Fruit fly (Drosophila melanogaster) whole organism, wandering third instar larva: ENCODE measurements around the gene PSMG1.

Source experiments
- Abd-B ChIP-seq: fragments of >200 bp; optimal IDR thresholded peaks from 2 replicates; lab custom pipeline; 2017; ENCODE audit warnings: missing biosample characterization, missing genetic modification characterization
- CG32264 ChIP-seq: fragments of 200-800 bp; sonication (Bioruptor generic); optimal IDR thresholded peaks from 2 replicates; lab custom pipeline; 2016; ENCODE audit warnings: missing biosample characterization, missing genetic modification characterization
- CG9705 ChIP-seq: fragments of 200-800 bp; sonication (Bioruptor generic); optimal IDR thresholded peaks from 2 replicates; lab custom pipeline; 2018; ENCODE audit warnings: missing biosample characterization, mild to moderate bottlenecking, missing genetic modification characterization
- CrebA ChIP-seq: fragments of 200-800 bp; sonication (Bioruptor generic); optimal IDR thresholded peaks from 2 replicates; lab custom pipeline; 2016; ENCODE audit warnings: missing biosample characterization, mild to moderate bottlenecking, missing genetic modification characterization, borderline replicate concordance
- Dfd ChIP-seq: fragments of >200 bp; optimal IDR thresholded peaks from 2 replicates; lab custom pipeline; 2017; ENCODE audit warnings: missing biosample characterization, missing genetic modification characterization
- GATAd ChIP-seq: sonication (Bioruptor generic); optimal IDR thresholded peaks from 2 replicates; lab custom pipeline; 2016; ENCODE audit warnings: missing biosample characterization, missing genetic modification characterization
- HLH106 ChIP-seq: fragments of 200-800 bp; optimal IDR thresholded peaks from 3 replicates; lab custom pipeline; 2019; ENCODE audit warnings: missing biosample characterization, mild to moderate bottlenecking, missing genetic modification characterization, moderate library complexity
- Hr78 ChIP-seq: fragments of >200 bp; optimal IDR thresholded peaks from 2 replicates; lab custom pipeline; 2017; ENCODE audit warnings: missing biosample characterization, missing genetic modification characterization
- Jra ChIP-seq: sonication (Bioruptor generic); optimal IDR thresholded peaks from 2 replicates; lab custom pipeline; 2016; ENCODE audit warnings: missing biosample characterization, missing genetic modification characterization
- Mio ChIP-seq: sonication (Bioruptor generic); optimal IDR thresholded peaks from 2 replicates; lab custom pipeline; 2016; ENCODE audit warnings: missing biosample characterization, missing genetic modification characterization
- Myc ChIP-seq: fragments of >200 bp; optimal IDR thresholded peaks from 2 replicates; lab custom pipeline; 2017
- OdsH ChIP-seq: fragments of 200-800 bp; sonication (Bioruptor generic); optimal IDR thresholded peaks from 2 replicates; lab custom pipeline; 2016; ENCODE audit warnings: missing biosample characterization, mild to moderate bottlenecking, missing genetic modification characterization
- Rel ChIP-seq, 2 experiments: fragments of 200-800 bp; sonication (Bioruptor generic) in 1 of 2; optimal IDR thresholded peaks; 2 replicates in 1 of 2; 3 replicates in 1 of 2; lab custom pipeline; 2016 to 2019; ENCODE audit warnings: mild to moderate bottlenecking in 2 of 2, missing biosample characterization in 2 of 2, missing genetic modification characterization in 2 of 2, moderate library complexity in 1 of 2
- Sp1 ChIP-seq: fragments of 200-800 bp; sonication (Bioruptor generic); optimal IDR thresholded peaks from 3 replicates; lab custom pipeline; 2019; ENCODE audit warnings: missing biosample characterization, mild to moderate bottlenecking, missing genetic modification characterization, moderate library complexity
- Vsx2 ChIP-seq: fragments of 200-300, 225-300 bp; sonication (Bioruptor generic); optimal IDR thresholded peaks from 2 replicates; lab custom pipeline; 2018; ENCODE audit warnings: missing biosample characterization, missing genetic modification characterization; ENCODE audit not compliant: partially characterized antibody
- br ChIP-seq: fragments of 200-800 bp; sonication (Bioruptor generic); optimal IDR thresholded peaks from 2 replicates; lab custom pipeline; 2016; ENCODE audit warnings: missing biosample characterization, missing genetic modification characterization
- dmrt93B ChIP-seq: fragments of 200-800 bp; sonication (Bioruptor generic); optimal IDR thresholded peaks from 2 replicates; lab custom pipeline; 2018; ENCODE audit warnings: missing biosample characterization, mild to moderate bottlenecking, missing genetic modification characterization
- ey ChIP-seq: fragments of 200-800 bp; sonication (Bioruptor generic); optimal IDR thresholded peaks from 2 replicates; lab custom pipeline; 2016; ENCODE audit warnings: missing biosample characterization, missing genetic modification characterization
- foxo ChIP-seq, 2 experiments: fragments of 200-800 bp; sonication (Bioruptor generic); optimal IDR thresholded peaks; 2 replicates in 1 of 2; 3 replicates in 1 of 2; lab custom pipeline; 2016 to 2017; ENCODE audit warnings: missing biosample characterization in 2 of 2, missing genetic modification characterization in 2 of 2
- fru ChIP-seq: fragments of 200-800 bp; sonication (Bioruptor generic); optimal IDR thresholded peaks from 3 replicates; lab custom pipeline; 2016; ENCODE audit warnings: missing biosample characterization, mild to moderate bottlenecking, missing genetic modification characterization
- h ChIP-seq: fragments of 200-800 bp; sonication (Bioruptor generic); optimal IDR thresholded peaks from 3 replicates; lab custom pipeline; 2016; ENCODE audit warnings: missing biosample characterization, mild to moderate bottlenecking, missing genetic modification characterization
- jim ChIP-seq: fragments of 175-275, 200-325 bp; sonication (Bioruptor generic); optimal IDR thresholded peaks from 2 replicates; lab custom pipeline; 2016; ENCODE audit warnings: missing biosample characterization, mild to moderate bottlenecking, missing genetic modification characterization
- lola ChIP-seq: fragments of >200 bp; optimal IDR thresholded peaks from 2 replicates; lab custom pipeline; 2017; ENCODE audit warnings: missing biosample characterization, missing genetic modification characterization
- psq ChIP-seq: fragments of 200-800 bp; sonication (Bioruptor generic); optimal IDR thresholded peaks from 3 replicates; lab custom pipeline; 2017; ENCODE audit warnings: missing biosample characterization, mild to moderate bottlenecking, missing genetic modification characterization, moderate library complexity
- rgr ChIP-seq: fragments of 200-800 bp; sonication (Bioruptor generic); optimal IDR thresholded peaks from 3 replicates; lab custom pipeline; 2016; ENCODE audit warnings: missing biosample characterization, mild to moderate bottlenecking, missing genetic modification characterization
- sage ChIP-seq: fragments of 200-800 bp; sonication (Bioruptor generic); optimal IDR thresholded peaks from 2 replicates; lab custom pipeline; 2016; ENCODE audit warnings: missing biosample characterization, mild to moderate bottlenecking, missing genetic modification characterization
- tai ChIP-seq: sonication (Bioruptor generic); optimal IDR thresholded peaks from 2 replicates; lab custom pipeline; 2016; ENCODE audit warnings: missing biosample characterization, missing genetic modification characterization
- woc ChIP-seq: sonication (Bioruptor generic); optimal IDR thresholded peaks from 2 replicates; lab custom pipeline; 2016; ENCODE audit warnings: missing biosample characterization, mild to moderate bottlenecking, missing genetic modification characterization

PSMG1 gene

DNA sequence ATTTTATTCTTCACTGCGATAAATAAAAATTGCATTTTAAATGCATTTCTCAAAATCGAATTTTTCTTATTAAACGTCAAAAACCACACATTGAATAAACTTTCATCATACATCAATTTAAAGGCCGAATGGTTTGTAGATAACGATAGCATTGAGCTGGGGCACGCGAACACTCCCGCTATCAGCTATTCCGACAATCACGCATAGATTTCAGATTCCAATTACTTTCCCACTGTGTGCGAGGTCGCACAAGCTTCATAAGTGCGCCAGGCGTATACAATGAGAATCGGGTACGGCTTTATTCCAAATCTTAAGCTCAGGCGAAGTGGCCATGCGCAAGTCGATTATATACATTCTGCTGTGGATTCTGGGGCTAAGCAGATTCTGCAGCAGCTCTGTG is 27.6 kb upstream of the PSMG1 start, which contains the start of gene CG46303:
CG46303 (plus strand) TSS at position 223 of the 400 bp plus-strand sequence.
- TF ChIP-seq h (peak; percentile 51), Jra (no peak), HLH106 (tag; lab: Kevin White, UChicago) (no peak)

DNA sequence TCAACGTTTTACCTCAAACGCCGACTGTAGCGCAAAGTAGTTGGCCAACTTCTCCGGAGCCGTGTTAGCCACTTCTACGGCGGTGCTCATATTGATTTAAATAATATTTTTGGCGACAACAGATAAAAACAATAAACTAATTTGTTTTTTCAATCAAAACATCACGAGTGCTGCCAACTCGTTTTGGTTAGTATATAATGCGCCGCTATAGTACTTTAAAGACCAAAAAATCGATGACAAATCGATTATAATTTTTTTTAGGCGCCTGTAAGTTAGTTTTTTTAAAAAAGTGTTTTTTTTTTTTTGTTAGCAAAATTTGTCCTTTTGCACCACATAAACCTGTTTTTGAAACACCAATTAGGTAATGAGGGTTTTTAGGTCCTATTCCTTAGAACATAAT is 27.1 kb upstream of the PSMG1 start, which contains the start of gene Hpr1:
Hpr1 (minus strand) TSS at position 198 of the 400 bp plus-strand sequence.
- TF ChIP-seq CG32264 (GFP tag; lab: Kevin White, UChicago) (no peak), sage (GFP tag; lab: Kevin White, UChicago) (peak; percentile 33)

DNA sequence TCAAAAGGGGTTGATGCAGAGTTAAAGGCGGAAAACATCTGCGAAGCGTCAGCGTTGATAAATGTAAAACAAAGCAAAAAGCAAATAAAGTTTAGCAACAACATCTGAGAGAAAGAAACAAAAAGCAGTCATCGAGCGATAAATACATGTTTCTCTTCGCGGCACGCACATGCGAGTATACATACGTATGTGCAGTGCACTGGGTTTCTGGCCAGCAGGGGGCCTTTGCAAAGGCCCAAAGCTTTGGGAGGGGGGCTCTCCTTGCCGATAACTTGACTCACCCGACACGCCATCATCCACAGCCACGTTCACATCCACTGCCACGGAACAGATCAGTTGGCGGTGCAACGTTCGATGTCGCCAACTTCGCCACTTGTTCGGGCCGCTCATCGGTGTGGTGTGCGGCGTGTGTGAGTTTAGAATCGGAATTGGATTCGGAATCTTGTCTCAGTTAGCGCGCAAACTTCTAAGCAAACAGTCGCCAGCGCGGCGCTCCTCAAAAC is 19.1 kb upstream of the PSMG1 start, which contains the start of gene CG42675:
CG42675 (plus strand) TSS at position 453 of the 503 bp plus-strand sequence.
- no peak for TF ChIP-seq lola (GFP tag; lab: Kevin White, UChicago)
- TF ChIP-seq CrebA (GFP tag; lab: Kevin White, UChicago) = peak; percentile 25

DNA sequence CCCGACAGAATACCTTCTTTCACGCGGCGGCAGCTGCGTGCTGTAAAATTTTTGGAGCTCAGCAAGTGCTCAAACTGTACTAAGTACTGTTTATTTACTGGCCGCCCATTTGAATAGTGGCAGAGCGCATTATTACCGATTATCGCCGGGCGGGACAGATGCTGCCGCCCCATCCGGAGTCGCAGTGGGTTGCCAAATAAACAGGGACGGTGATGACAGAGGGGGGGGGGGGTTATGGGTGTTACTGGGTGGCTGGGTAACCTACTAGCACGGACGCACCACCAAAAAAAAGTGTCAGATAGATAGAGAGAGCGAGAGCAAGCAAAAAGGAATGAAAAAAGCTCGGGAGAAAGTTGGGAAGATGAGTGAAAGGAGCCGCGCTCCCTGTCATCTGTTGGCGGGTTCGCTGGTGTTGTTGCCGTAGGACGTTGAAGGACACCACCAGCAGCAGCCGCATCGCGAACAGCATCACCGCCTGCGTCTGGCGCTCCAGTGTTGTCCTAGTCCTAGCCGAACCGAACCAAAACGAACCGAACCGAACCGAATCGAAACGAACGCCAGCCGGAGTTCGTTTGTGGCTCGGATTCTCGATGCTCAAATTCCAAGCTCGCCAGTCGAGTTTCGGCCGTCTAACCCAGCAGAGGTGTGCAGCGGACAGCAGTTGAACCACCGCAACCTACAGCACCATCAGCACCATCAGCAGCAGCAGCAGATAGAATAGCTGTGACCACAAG is 7.8 kb upstream of the PSMG1 start, which contains the start of gene CG11000:
CG11000 (plus strand) TSS at position 626 of the 734 bp plus-strand sequence.
- TF ChIP-seq Rel (GFP tag; optimal IDR thresholded peaks at IDR 0.05; lab: Kevin White, UChicago) (no peak), Rel (tag; optimal IDR thresholded peaks at IDR 0.05; lab: Kevin White, UChicago) (no peak), tai (no peak), Abd-B (GFP tag; lab: Kevin White, UChicago) (no peak), Myc (no peak), CG32264 (GFP tag; lab: Kevin White, UChicago) (no peak), OdsH (GFP tag; lab: Kevin White, UChicago) (no peak), woc (GFP tag; lab: Kevin White, UChicago) (no peak), CrebA (GFP tag; lab: Kevin White, UChicago) (no peak), ey (GFP tag; lab: Kevin White, UChicago) (no peak), lola (GFP tag; lab: Kevin White, UChicago) (no peak), Mio (GFP tag; lab: Kevin White, UChicago) (no peak), GATAd (GFP tag; lab: Kevin White, UChicago) (no peak), fru (GFP tag; lab: Kevin White, UChicago) (no peak), Hr78 (GFP tag; lab: Kevin White, UChicago) (no peak), Vsx2 (GFP tag; lab: Kevin White, UChicago) (no peak), Dfd (GFP tag; lab: Kevin White, UChicago) (no peak), jim (GFP tag; lab: Kevin White, UChicago) (no peak)
- TF ChIP-seq, all 38 proteins: peak for 0

DNA sequence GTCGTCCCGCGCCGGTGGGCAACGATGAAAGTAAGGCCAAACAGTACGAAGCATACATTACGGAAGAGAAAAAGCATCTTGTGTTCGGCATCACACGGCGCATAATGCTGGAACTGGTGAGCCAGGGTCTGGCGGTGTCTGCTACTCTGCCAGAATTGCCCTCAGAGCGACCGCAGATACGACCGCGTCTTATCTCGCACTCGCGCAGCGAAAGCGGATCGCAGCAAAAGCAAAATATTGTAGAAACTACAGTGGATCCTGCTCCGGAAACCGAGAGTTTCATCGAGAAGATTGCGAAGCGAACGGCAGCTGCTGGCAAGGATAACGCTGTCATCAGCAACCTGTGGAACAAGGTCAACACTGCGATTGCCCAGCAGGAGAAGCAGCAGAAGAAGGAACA is 3.6 kb upstream of the PSMG1 start:
- no peak for TF ChIP-seq psq (GFP tag; lab: Kevin White, UChicago)
- no peak for TF ChIP-seq CG9705 (GFP tag; lab: Kevin White, UChicago)
- no peak for TF ChIP-seq woc (GFP tag; lab: Kevin White, UChicago)
- TF ChIP-seq rgr (GFP tag; lab: Kevin White, UChicago) = no peak
- TF ChIP-seq foxo (GFP tag; optimal IDR thresholded peaks at IDR 0.05; lab: Kevin White, UChicago) = no peak
- no peak for TF ChIP-seq CrebA (GFP tag; lab: Kevin White, UChicago)
- TF ChIP-seq h = no peak
- TF ChIP-seq br (GFP tag; lab: Kevin White, UChicago) = no peak
- no peak for TF ChIP-seq Vsx2 (GFP tag; lab: Kevin White, UChicago)
- TF ChIP-seq lola (GFP tag; lab: Kevin White, UChicago) = no peak
- TF ChIP-seq fru (GFP tag; lab: Kevin White, UChicago) = no peak
- TF ChIP-seq dmrt93B (GFP tag; lab: Kevin White, UChicago) = no peak
- no peak for TF ChIP-seq jim (GFP tag; lab: Kevin White, UChicago)
- TF ChIP-seq Sp1 = no peak
